Worm (Caenorhabditis elegans): ENCODE results near the gene T03E6.9.

DNA sequence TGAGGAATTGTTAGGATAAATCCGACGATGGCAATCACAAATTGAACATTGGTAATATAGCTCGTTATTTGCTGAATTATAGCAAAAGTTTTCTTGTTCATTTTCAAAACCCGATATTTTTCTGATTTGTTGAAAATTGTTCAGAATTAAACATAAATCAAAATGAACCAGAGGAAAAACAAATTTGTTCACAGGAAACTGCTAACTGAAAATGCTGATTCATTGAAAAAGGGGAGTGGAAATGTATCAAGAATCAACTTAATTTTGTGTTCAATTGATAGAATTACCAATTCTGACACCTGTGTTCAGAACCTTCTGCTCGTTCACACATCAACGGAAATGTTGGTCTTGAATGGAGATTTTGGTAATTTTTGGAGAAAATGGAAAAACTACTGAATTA lies 43.0 kb upstream of the T03E6.9 start, which contains the start of gene srw-77:
- TF ChIP-seq ets-7 (tag; optimal IDR thresholded peaks at IDR 0.05) (no peak), sea-1 (GFP tag; conservative IDR thresholded peaks at IDR 0.05) (no peak)
